Worm (Caenorhabditis elegans) whole organism, young adult: Measurements from ENCODE around the gene acdh-2.

ENCODE experiments used
- B0336.3 ChIP-seq: fragments of 200-800 bp; sonication (Bioruptor generic); IDR thresholded peaks from 2 replicates; pipeline ENCODE4 v1.3.6; 2022; ENCODE audit warnings: missing genetic modification characterization, missing compliant biosample characterization
- F10E7.11 ChIP-seq: sonication (generic microtip); optimal IDR thresholded peaks from 2 replicates; lab custom pipeline; 2017; ENCODE audit warnings: mild to moderate bottlenecking, missing genetic modification characterization, moderate library complexity, missing compliant biosample characterization
- lin-35 ChIP-seq, 3 experiments: fragments of 150-350 bp in 2 of 3; sonication (generic microtip) in 1 of 3; optimal IDR thresholded peaks; 2 replicates each; lab custom pipeline; 2014 to 2018; ENCODE audit warnings: missing biosample characterization in 3 of 3, missing genetic modification characterization in 3 of 3, missing genetic modification reagents in 3 of 3
- somi-1 ChIP-seq: fragments of 200-800 bp; sonication (Bioruptor generic); optimal IDR thresholded peaks from 2 replicates; lab custom pipeline; 2018; ENCODE audit warnings: mild to moderate bottlenecking, missing genetic modification characterization, missing compliant biosample characterization

DNA sequence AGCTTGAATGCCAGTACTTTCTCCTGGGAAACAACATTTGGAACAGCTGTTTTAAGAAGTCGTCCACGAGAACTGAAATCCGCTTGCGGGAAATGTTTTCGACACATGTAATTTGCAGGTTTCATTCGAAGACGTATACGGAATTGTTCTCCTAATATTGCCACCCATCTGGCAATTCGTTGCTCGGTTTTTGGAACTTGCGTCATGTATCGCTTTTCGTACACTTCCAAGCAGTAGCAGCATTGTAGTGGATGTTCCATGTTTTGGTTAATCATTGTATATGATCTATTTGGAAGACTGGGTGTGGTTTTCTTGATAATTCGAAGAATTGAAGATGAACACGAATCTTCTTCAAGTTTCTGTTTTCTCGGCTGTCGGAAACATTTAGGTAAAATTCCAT lies 40.5 kb upstream of the acdh-2 start:
- TF ChIP-seq F10E7.11 (tag; lab: Kevin White, UChicago): no peak
- TF ChIP-seq somi-1 (GFP tag; lab: Kevin White, UChicago): no peak
- TF ChIP-seq lin-35 (GFP tag; optimal IDR thresholded peaks at IDR 0.05; lab: Kevin White, UChicago): no peak
- no peak for TF ChIP-seq B0336.3 (GFP tag; lab: Robert Waterston, UW)
